Worm (Caenorhabditis elegans) whole organism, midembryonic: ENCODE data around the gene F41G3.20.

ENCODE experiments used
- T22C8.4 ChIP-seq: fragments of 200-800 bp; sonication (Bioruptor generic); IDR thresholded peaks from 2 replicates; pipeline ENCODE4 v1.3.6; 2022; ENCODE audit warnings: missing genetic modification characterization, missing compliant biosample characterization
- cog-1 ChIP-seq: sonication (generic microtip); optimal IDR thresholded peaks from 2 replicates; lab custom pipeline; 2016; ENCODE audit warnings: missing genetic modification characterization, missing compliant biosample characterization
- flt-1 ChIP-seq: fragments of 200-800 bp; sonication (Bioruptor generic); IDR thresholded peaks from 2 replicates; pipeline ENCODE4 v1.3.6; 2022; ENCODE audit warnings: missing genetic modification characterization, missing compliant biosample characterization
- klf-2 ChIP-seq: fragments of 200-800 bp; sonication (Bioruptor generic); conservative IDR thresholded peaks from 2 replicates; pipeline ENCODE4 v1.3.6; 2022; ENCODE audit warnings: missing genetic modification reagents, missing genetic modification characterization, missing compliant biosample characterization
- med-1 ChIP-seq: sonication (generic microtip); optimal IDR thresholded peaks from 2 replicates; lab custom pipeline; 2017; ENCODE audit warnings: missing genetic modification characterization, mild to moderate bottlenecking, missing compliant biosample characterization, antibody characterized with exemption, missing genetic modification reagents; ENCODE audit not compliant: insufficient read depth
- ref-1 ChIP-seq: fragments of 200-800 bp; sonication (Bioruptor generic); conservative IDR thresholded peaks from 2 replicates; pipeline ENCODE4 v1.3.6; 2022; ENCODE audit warnings: missing genetic modification reagents, missing genetic modification characterization, missing compliant biosample characterization
- tab-1 ChIP-seq: fragments of 200-800 bp; sonication (Bioruptor generic); IDR thresholded peaks from 2 replicates; pipeline ENCODE4 v1.3.6; 2022; ENCODE audit warnings: missing genetic modification characterization, missing compliant biosample characterization
- ztf-23 ChIP-seq: fragments of 200-800 bp; sonication (Bioruptor generic); IDR thresholded peaks from 2 replicates; pipeline ENCODE4 v1.3.6; 2022; ENCODE audit warnings: missing genetic modification reagents, missing genetic modification characterization, missing compliant biosample characterization
- ztf-29 ChIP-seq: fragments of 200-800 bp; sonication (Bioruptor generic); IDR thresholded peaks from 2 replicates; pipeline ENCODE4 v1.3.6; 2022; ENCODE audit warnings: missing genetic modification reagents, missing genetic modification characterization, missing compliant biosample characterization

F41G3.20 gene

ce11 chrII:6752027-6752426 is 1.2 kb upstream of the F41G3.20 start, which contains the start of gene F41G3.19:
TSS of gene F41G3.19 (minus strand) at chrII:6752127.
- TF ChIP-seq med-1 (GFP tag; lab: Kevin White, UChicago), result no peak

- TF ChIP-seq ztf-29 (GFP tag; lab: Robert Waterston, UW) (no peak), cog-1 (tag; lab: Kevin White, UChicago) (no peak), flt-1 (GFP tag; lab: Robert Waterston, UW) (no peak), klf-2 (GFP tag; lab: Robert Waterston, UW) (no peak), tab-1 (GFP tag; lab: Robert Waterston, UW) (no peak), ztf-23 (GFP tag; lab: Robert Waterston, UW) (no peak), T22C8.4 (GFP tag; lab: Robert Waterston, UW) (no peak), med-1 (GFP tag; lab: Kevin White, UChicago) (no peak), ref-1 (no peak)
Observed at ce11 chrII:6749422-6749821, 1.4 kb downstream of the F41G3.20 start, which contains the start of gene F41G3.10. TSS of gene F41G3.10 (minus strand) at chrII:6749522.

ce11 chrII:6746404-6746803 is 4.4 kb downstream of the F41G3.20 start, which contains the start of gene F41G3.5:
TSS of gene F41G3.5 (plus strand) at chrII:6746704.
- TF ChIP-seq med-1 (GFP tag; lab: Kevin White, UChicago) (no peak), ztf-29 (GFP tag; lab: Robert Waterston, UW) (no peak), cog-1 (tag; lab: Kevin White, UChicago) (no peak), ztf-23 (GFP tag; lab: Robert Waterston, UW) (no peak), T22C8.4 (GFP tag; lab: Robert Waterston, UW) (no peak), ref-1 (no peak), klf-2 (GFP tag; lab: Robert Waterston, UW) (no peak), tab-1 (GFP tag; lab: Robert Waterston, UW) (no peak), flt-1 (GFP tag; lab: Robert Waterston, UW) (no peak)

- TF ChIP-seq flt-1 (GFP tag; lab: Robert Waterston, UW) (no peak), cog-1 (tag; lab: Kevin White, UChicago) (no peak), T22C8.4 (GFP tag; lab: Robert Waterston, UW) (no peak), tab-1 (GFP tag; lab: Robert Waterston, UW) (no peak), med-1 (GFP tag; lab: Kevin White, UChicago) (no peak), ztf-23 (GFP tag; lab: Robert Waterston, UW) (no peak)
Observed at ce11 chrII:6745783-6746182, 5.0 kb downstream of the F41G3.20 start, which contains the start of gene ins-14. TSS of gene ins-14 (minus strand) at chrII:6745814.

- TF ChIP-seq flt-1 (GFP tag; lab: Robert Waterston, UW) (no peak), tab-1 (GFP tag; lab: Robert Waterston, UW) (no peak), ref-1 (no peak), klf-2 (GFP tag; lab: Robert Waterston, UW) (no peak), T22C8.4 (GFP tag; lab: Robert Waterston, UW) (no peak), cog-1 (tag; lab: Kevin White, UChicago) (no peak), med-1 (GFP tag; lab: Kevin White, UChicago) (no peak), ztf-29 (GFP tag; lab: Robert Waterston, UW) (no peak), ztf-23 (GFP tag; lab: Robert Waterston, UW) (no peak)
Observed at ce11 chrII:6744648-6745047, 6.2 kb downstream of the F41G3.20 start, which contains the start of gene ins-15. TSS of gene ins-15 (minus strand) at chrII:6744748.

- TF ChIP-seq flt-1 (GFP tag; lab: Robert Waterston, UW) (no peak), ref-1 (no peak), ztf-29 (GFP tag; lab: Robert Waterston, UW) (no peak), T22C8.4 (GFP tag; lab: Robert Waterston, UW) (no peak), ztf-23 (GFP tag; lab: Robert Waterston, UW) (no peak), tab-1 (GFP tag; lab: Robert Waterston, UW) (no peak), cog-1 (tag; lab: Kevin White, UChicago) (no peak), med-1 (GFP tag; lab: Kevin White, UChicago) (no peak), klf-2 (GFP tag; lab: Robert Waterston, UW) (no peak)
Observed at ce11 chrII:6742614-6743013, 8.2 kb downstream of the F41G3.20 start, which contains the start of gene F41G3.6. TSS of gene F41G3.6 (plus strand) at chrII:6742914.

ce11 chrII:6741428-6741827 is 9.4 kb downstream of the F41G3.20 start, which contains the start of gene exos-8:
TSS of gene exos-8 (plus strand) at chrII:6741691.
- TF ChIP-seq ztf-23 (GFP tag; lab: Robert Waterston, UW) (no peak), klf-2 (GFP tag; lab: Robert Waterston, UW) (peak; percentile 64; the same call in 1 of the 2 replicates), cog-1 (tag; lab: Kevin White, UChicago) (peak; percentile 41), ref-1 (no peak), tab-1 (GFP tag; lab: Robert Waterston, UW) (0 out of 2 replicates have a peak, but pooled peaks have one; percentile 20), ztf-29 (GFP tag; lab: Robert Waterston, UW) (0 out of 2 replicates have a peak, but pooled peaks have one; percentile 34), T22C8.4 (GFP tag; lab: Robert Waterston, UW) (no peak), flt-1 (GFP tag; lab: Robert Waterston, UW) (peak; percentile 77; the same call in 1 of the 2 replicates), med-1 (GFP tag; lab: Kevin White, UChicago) (no peak)

- TF ChIP-seq cog-1 (tag; lab: Kevin White, UChicago) (no peak), ref-1 (no peak), ztf-29 (GFP tag; lab: Robert Waterston, UW) (no peak), flt-1 (GFP tag; lab: Robert Waterston, UW) (no peak), tab-1 (GFP tag; lab: Robert Waterston, UW) (no peak), med-1 (GFP tag; lab: Kevin White, UChicago) (no peak), T22C8.4 (GFP tag; lab: Robert Waterston, UW) (no peak), klf-2 (GFP tag; lab: Robert Waterston, UW) (no peak), ztf-23 (GFP tag; lab: Robert Waterston, UW) (no peak)
Observed at ce11 chrII:6736604-6737003, 14.2 kb downstream of the F41G3.20 start, which contains the start of gene T14B4.1. TSS of gene T14B4.1 (plus strand) at chrII:6736904.

ce11 chrII:6736066-6736465 is 14.8 kb downstream of the F41G3.20 start, which contains the start of gene mrps-18.C:
TSS of gene mrps-18.C (plus strand) at chrII:6736203.
- TF ChIP-seq med-1 (GFP tag; lab: Kevin White, UChicago) (no peak), ztf-29 (GFP tag; lab: Robert Waterston, UW) (no peak), klf-2 (GFP tag; lab: Robert Waterston, UW) (no peak), ztf-23 (GFP tag; lab: Robert Waterston, UW) (no peak), cog-1 (tag; lab: Kevin White, UChicago) (no peak), T22C8.4 (GFP tag; lab: Robert Waterston, UW) (no peak), ref-1 (no peak), tab-1 (GFP tag; lab: Robert Waterston, UW) (no peak), flt-1 (GFP tag; lab: Robert Waterston, UW) (no peak)
